Fruit fly (Drosophila melanogaster): ENCODE measurements around the gene ort.

ort gene

dm6 chr3R:19644094-19644900, 15.3 kb upstream of the ort start, which contains the start of gene Vha13 (continued):
- TF ChIP-seq HLH4C (GFP tag; IDR thresholded peaks at IDR 0.05; ENCODE audit: partially characterized antibody) (peak; percentile 7; the same call in 1 of the 3 replicates), ci (GFP tag; IDR thresholded peaks at IDR 0.05) (peak; percentile 44; the same call in 1 of the 3 replicates), dm (GFP tag; optimal IDR thresholded peaks at IDR 0.05) (peak; percentile 38), D19B (GFP tag; optimal IDR thresholded peaks at IDR 0.05) (no peak), HmgZ (tag; optimal IDR thresholded peaks at IDR 0.05) (peak; percentile 53), CG3726 (GFP tag; IDR thresholded peaks at IDR 0.05) (no peak), crp (GFP tag; optimal IDR thresholded peaks at IDR 0.05) (peak in 1 of 2 experiments; percentile 56), NK7.1 (GFP tag; optimal IDR thresholded peaks at IDR 0.05) (no peak), Lpt (GFP tag; optimal IDR thresholded peaks at IDR 0.05) (no peak), Stat92E (GFP tag; optimal IDR thresholded peaks at IDR 0.05) (no peak), dmrt99B (tag; optimal IDR thresholded peaks at IDR 0.05) (peak; percentile 17), fd64A (GFP tag; optimal IDR thresholded peaks at IDR 0.05) (peak; percentile 44), sens-2 (GFP tag; IDR thresholded peaks at IDR 0.05) (0 out of 2 replicates have a peak, but pooled peaks have one; percentile 7), CG10274 (GFP tag; optimal IDR thresholded peaks at IDR 0.05) (no peak), Ada2b (GFP tag; IDR thresholded peaks at IDR 0.05) (0 out of 2 replicates have a peak, but pooled peaks have one; percentile 9), Eip74EF (GFP tag; optimal IDR thresholded peaks at IDR 0.05) (no peak), dan (GFP tag; IDR thresholded peaks at IDR 0.05) (no peak), insv (GFP tag; optimal IDR thresholded peaks at IDR 0.05) (peak; percentile 67 to 93), Meics (GFP tag; optimal IDR thresholded peaks at IDR 0.05) (peak; percentile 21), PHDP (tag; optimal IDR thresholded peaks at IDR 0.05) (peak; percentile 22), Dfd (GFP tag; optimal IDR thresholded peaks at IDR 0.05) (no peak), bowl (GFP tag; IDR thresholded peaks at IDR 0.05) (peak; percentile 41; the same call in 1 of the 2 replicates), ro (GFP tag; IDR thresholded peaks at IDR 0.05) (no peak), CG32772 (GFP tag; IDR thresholded peaks at IDR 0.05) (peak; percentile 41; the same call in 1 of the 2 replicates), CG8924 (tag; optimal IDR thresholded peaks at IDR 0.05) (peak; percentile 18), cwo (GFP tag; optimal IDR thresholded peaks at IDR 0.05) (no peak), en (GFP tag; optimal IDR thresholded peaks at IDR 0.05) (no peak), oc (tag; optimal IDR thresholded peaks at IDR 0.05) (no peak), Med (GFP tag) (peak; percentile 91), CG1647 (GFP tag; optimal IDR thresholded peaks at IDR 0.05) (peak; percentile 39), CG32767 (GFP tag; IDR thresholded peaks at IDR 0.05) (no peak), lilli (GFP tag; optimal IDR thresholded peaks at IDR 0.05) (peak; percentile 56), NC2β (GFP tag; optimal IDR thresholded peaks at IDR 0.05) (no peak), nmo (GFP tag; optimal IDR thresholded peaks at IDR 0.05) (peak; percentile 36), ase (GFP tag; IDR thresholded peaks at IDR 0.05) (0 out of 3 replicates have a peak, but pooled peaks have one; percentile 36), luna (GFP tag; optimal IDR thresholded peaks at IDR 0.05) (no peak), CG17385 (GFP tag; optimal IDR thresholded peaks at IDR 0.05) (peak; percentile 37), CG15514 (GFP tag; optimal IDR thresholded peaks at IDR 0.05) (peak; percentile 36), CG4854 (GFP tag; optimal IDR thresholded peaks at IDR 0.05) (no peak), Blimp-1 (GFP tag; optimal IDR thresholded peaks at IDR 0.05) (no peak), CG42726 (GFP tag; IDR thresholded peaks at IDR 0.05; ENCODE audit: partially characterized antibody) (peak; percentile 87), CG3407 (GFP tag; optimal IDR thresholded peaks at IDR 0.05) (no peak), Scr (GFP tag; IDR thresholded peaks at IDR 0.05; ENCODE audit: partially characterized antibody) (no peak), CG14667 (GFP tag; IDR thresholded peaks at IDR 0.05) (peak; percentile 39; the same call in 1 of the 2 replicates), CG4617 (GFP tag; optimal IDR thresholded peaks at IDR 0.05; ENCODE audit: borderline replicate concordance) (peak; percentile 34), Doc2 (GFP tag; IDR thresholded peaks at IDR 0.05) (no peak), CG30020 (tag; optimal IDR thresholded peaks at IDR 0.05) (peak; percentile 15), CG7357 (GFP tag; IDR thresholded peaks at IDR 0.05) (0 out of 3 replicates have a peak, but pooled peaks have one; percentile 26)
